Fruit fly (Drosophila melanogaster) whole organism, adult: ENCODE measurements around the gene CG33631.

Source experiments
- CG12768 ChIP-seq: fragments of 200-800 bp; sonication (Bioruptor generic); optimal IDR thresholded peaks from 2 replicates; lab custom pipeline; 2017; ENCODE audit warnings: missing biosample characterization, missing genetic modification characterization, mild to moderate bottlenecking, moderate library complexity, missing genetic modification reagents
- CG1620 ChIP-seq: fragments of 200-800 bp; sonication (Bioruptor generic); optimal IDR thresholded peaks from 2 replicates; lab custom pipeline; 2016; ENCODE audit warnings: missing biosample characterization, missing genetic modification characterization
- CG7101 ChIP-seq: fragments of 200-800 bp; sonication (Bioruptor generic); optimal IDR thresholded peaks from 2 replicates; lab custom pipeline; 2018; ENCODE audit warnings: missing biosample characterization, mild to moderate bottlenecking, missing genetic modification characterization, moderate library complexity
- Crg-1 ChIP-seq: fragments of 200-800 bp; sonication (Bioruptor generic); optimal IDR thresholded peaks from 2 replicates; lab custom pipeline; 2016; ENCODE audit warnings: missing biosample characterization, missing genetic modification characterization
- bab1 ChIP-seq: fragments of 200-800 bp; sonication (Bioruptor generic); optimal IDR thresholded peaks from 3 replicates; lab custom pipeline; 2019; ENCODE audit warnings: missing biosample characterization, mild to moderate bottlenecking, missing genetic modification characterization, moderate library complexity
- cic ChIP-seq: fragments of 200-800 bp; sonication (Bioruptor generic); optimal IDR thresholded peaks from 2 replicates; lab custom pipeline; 2017; ENCODE audit warnings: missing biosample characterization, mild to moderate bottlenecking, missing genetic modification characterization, moderate library complexity
- kay ChIP-seq: fragments of 200-800 bp; sonication (Bioruptor generic); peaks from one replicate; lab custom pipeline; 2016; ENCODE audit warnings: missing biosample characterization, missing genetic modification characterization, borderline replicate concordance
- ovo ChIP-seq: fragments of 200-800 bp; sonication (Bioruptor generic); optimal IDR thresholded peaks from 2 replicates; lab custom pipeline; 2016; ENCODE audit warnings: missing biosample characterization, missing genetic modification characterization
- tj ChIP-seq: fragments of 200-800 bp; sonication (Bioruptor generic); optimal IDR thresholded peaks from 3 replicates; lab custom pipeline; 2017; ENCODE audit warnings: missing biosample characterization, mild to moderate bottlenecking, missing genetic modification characterization, moderate library complexity
- toe ChIP-seq: fragments of 200-800 bp; sonication (Bioruptor generic); optimal IDR thresholded peaks from 2 replicates; lab custom pipeline; 2016; ENCODE audit warnings: missing biosample characterization, missing genetic modification characterization

dm6 chr3R:10111150-10111814 is 47.5 kb downstream of the CG33631 start:
- TF ChIP-seq kay (GFP tag; lab: Kevin White, UChicago): peak; percentile 91
- TF ChIP-seq CG7101: no peak
- TF ChIP-seq Crg-1 (GFP tag; lab: Kevin White, UChicago): no peak
- no peak for TF ChIP-seq tj (GFP tag; lab: Kevin White, UChicago)
- no peak for TF ChIP-seq CG1620 (GFP tag; lab: Kevin White, UChicago)
- TF ChIP-seq bab1 (GFP tag; lab: Kevin White, UChicago): no peak
- TF ChIP-seq CG12768 (GFP tag; lab: Kevin White, UChicago): peak; percentile 48
- no peak for TF ChIP-seq toe (GFP tag; lab: Kevin White, UChicago)
- TF ChIP-seq ovo (GFP tag; lab: Kevin White, UChicago): no peak
- TF ChIP-seq cic (GFP tag; lab: Kevin White, UChicago): no peak
